Worm (Caenorhabditis elegans) whole organism, late embryonic: ENCODE data around the gene C05D11.8.
A peak's percentile ranks its signal among the peaks of the same experiment; 100 is the strongest.

Experiments
- C08G9.2 ChIP-seq: sonication (generic microtip); optimal IDR thresholded peaks from 2 replicates; lab custom pipeline; 2016; ENCODE audit warnings: mild to moderate bottlenecking, missing genetic modification characterization, moderate library complexity, missing compliant biosample characterization
- C38D4.7 ChIP-seq: fragments of 200-800 bp; sonication (Bioruptor generic); optimal IDR thresholded peaks from 2 replicates; lab custom pipeline; 2018; ENCODE audit warnings: mild to moderate bottlenecking, missing genetic modification characterization, moderate library complexity, missing compliant biosample characterization
- F13H6.1 ChIP-seq: sonication (generic microtip); optimal IDR thresholded peaks from 2 replicates; lab custom pipeline; 2016; ENCODE audit warnings: missing genetic modification characterization, missing compliant biosample characterization
- K09A11.1 ChIP-seq: sonication (generic microtip); optimal IDR thresholded peaks from 2 replicates; lab custom pipeline; 2017; ENCODE audit warnings: antibody characterized with exemption, mild to moderate bottlenecking, missing genetic modification characterization, missing compliant biosample characterization; ENCODE audit not compliant: insufficient read depth
- Y22D7AL.16 ChIP-seq: sonication (generic microtip); optimal IDR thresholded peaks from 2 replicates; lab custom pipeline; 2016; ENCODE audit warnings: missing genetic modification characterization, missing compliant biosample characterization
- ahr-1 ChIP-seq: sonication (generic microtip); optimal IDR thresholded peaks from 2 replicates; lab custom pipeline; 2016; ENCODE audit warnings: missing genetic modification characterization, missing compliant biosample characterization
- ama-1 ChIP-seq: fragments of 150-350 bp; optimal IDR thresholded peaks from 2 replicates; lab custom pipeline; 2014
- ceh-14 ChIP-seq: sonication (generic microtip); optimal IDR thresholded peaks from 2 replicates; lab custom pipeline; 2016; ENCODE audit warnings: missing genotype, missing genetic modification characterization, missing compliant biosample characterization
- ceh-18 ChIP-seq: sonication (generic microtip); optimal IDR thresholded peaks from 2 replicates; lab custom pipeline; 2016; ENCODE audit warnings: missing genetic modification characterization, missing compliant biosample characterization
- ceh-2 ChIP-seq: sonication (generic microtip); optimal IDR thresholded peaks from 2 replicates; lab custom pipeline; 2016; ENCODE audit warnings: missing genotype, missing genetic modification characterization, missing compliant biosample characterization
- ceh-22 ChIP-seq: sonication (generic microtip); optimal IDR thresholded peaks from 2 replicates; lab custom pipeline; 2017; ENCODE audit warnings: missing biosample characterization, missing genetic modification characterization
- ceh-24 ChIP-seq: sonication (generic microtip); optimal IDR thresholded peaks from 2 replicates; lab custom pipeline; 2016; ENCODE audit warnings: mild to moderate bottlenecking, missing genetic modification characterization, missing compliant biosample characterization
- ceh-31 ChIP-seq: sonication (generic microtip); optimal IDR thresholded peaks from 2 replicates; lab custom pipeline; 2016; ENCODE audit warnings: missing genetic modification characterization, missing compliant biosample characterization
- ceh-34 ChIP-seq: sonication (generic microtip); optimal IDR thresholded peaks from 2 replicates; lab custom pipeline; 2016; ENCODE audit warnings: mild to moderate bottlenecking, missing genetic modification characterization, missing compliant biosample characterization
- che-1 ChIP-seq: sonication (generic microtip); optimal IDR thresholded peaks from 2 replicates; lab custom pipeline; 2016; ENCODE audit warnings: mild to moderate bottlenecking, missing genetic modification characterization, missing compliant biosample characterization
- dve-1 ChIP-seq: sonication (generic microtip); optimal IDR thresholded peaks from 2 replicates; lab custom pipeline; 2017; ENCODE audit warnings: antibody characterized with exemption, mild to moderate bottlenecking, missing genetic modification characterization, missing compliant biosample characterization
- elt-2 ChIP-seq: sonication (generic microtip); optimal IDR thresholded peaks from 2 replicates; lab custom pipeline; 2016; ENCODE audit warnings: missing genetic modification reagents, missing genetic modification characterization, missing compliant biosample characterization
- ets-4 ChIP-seq: sonication (generic microtip); optimal IDR thresholded peaks from 2 replicates; lab custom pipeline; 2016; ENCODE audit warnings: missing genetic modification characterization, missing compliant biosample characterization
- eyg-1 ChIP-seq: sonication (generic microtip); optimal IDR thresholded peaks from 2 replicates; lab custom pipeline; 2016; ENCODE audit warnings: missing genotype, missing genetic modification characterization, missing compliant biosample characterization
- fax-1 ChIP-seq: sonication (generic microtip); optimal IDR thresholded peaks from 2 replicates; lab custom pipeline; 2016; ENCODE audit warnings: missing genotype, missing genetic modification characterization, missing compliant biosample characterization
- fkh-6 ChIP-seq: sonication (generic microtip); optimal IDR thresholded peaks from 2 replicates; lab custom pipeline; 2016; ENCODE audit warnings: missing genetic modification characterization, missing compliant biosample characterization
- gmeb-2 ChIP-seq: sonication (generic microtip); optimal IDR thresholded peaks from 2 replicates; lab custom pipeline; 2016; ENCODE audit warnings: missing genetic modification characterization, inconsistent platforms, missing compliant biosample characterization
- hlh-30 ChIP-seq: sonication (generic microtip); optimal IDR thresholded peaks from 2 replicates; lab custom pipeline; 2017; ENCODE audit warnings: antibody characterized with exemption, missing genetic modification characterization, missing compliant biosample characterization; ENCODE audit not compliant: insufficient read depth
- hlh-8 ChIP-seq: sonication (generic microtip); optimal IDR thresholded peaks from 2 replicates; lab custom pipeline; 2016; ENCODE audit warnings: missing genotype, missing genetic modification characterization, missing compliant biosample characterization
- mec-3 ChIP-seq: sonication (generic microtip); optimal IDR thresholded peaks from 2 replicates; lab custom pipeline; 2016; ENCODE audit warnings: borderline replicate concordance, missing genetic modification characterization, missing compliant biosample characterization
- nfya-1 ChIP-seq: sonication (generic microtip); optimal IDR thresholded peaks from 2 replicates; lab custom pipeline; 2017; ENCODE audit warnings: missing genetic modification characterization, mild to moderate bottlenecking, missing compliant biosample characterization, antibody characterized with exemption, moderate library complexity
- nhr-11 ChIP-seq: fragments of 150-350 bp; optimal IDR thresholded peaks from 2 replicates; lab custom pipeline; 2014; ENCODE audit warnings: missing biosample characterization, missing genetic modification characterization
- nhr-232 ChIP-seq: sonication (generic microtip); optimal IDR thresholded peaks from 2 replicates; lab custom pipeline; 2016; ENCODE audit warnings: missing genetic modification characterization, missing compliant biosample characterization
- pag-3 ChIP-seq: sonication (generic microtip); optimal IDR thresholded peaks from 2 replicates; lab custom pipeline; 2016; ENCODE audit warnings: missing compliant biosample characterization, missing genetic modification characterization, borderline replicate concordance
- pat-9 ChIP-seq: fragments of 200-800 bp; sonication (Bioruptor generic); optimal IDR thresholded peaks from 2 replicates; lab custom pipeline; 2018; ENCODE audit warnings: mild to moderate bottlenecking, missing genetic modification characterization, moderate library complexity, missing compliant biosample characterization
- pha-4 ChIP-seq: fragments of 150-350 bp; optimal IDR thresholded peaks from 2 replicates; lab custom pipeline; 2018; ENCODE audit warnings: missing biosample characterization, missing genetic modification reagents, missing genetic modification characterization
- pqm-1 ChIP-seq: sonication (generic microtip); optimal IDR thresholded peaks from 2 replicates; lab custom pipeline; 2016; ENCODE audit warnings: missing genetic modification characterization, missing compliant biosample characterization
- pros-1 ChIP-seq: fragments of 150-350 bp; optimal IDR thresholded peaks from 2 replicates; lab custom pipeline; 2014; ENCODE audit warnings: missing biosample characterization, missing genetic modification reagents, missing genetic modification characterization
- ref-2 ChIP-seq: sonication (generic microtip); optimal IDR thresholded peaks from 2 replicates; lab custom pipeline; 2016; ENCODE audit warnings: missing genetic modification characterization, missing compliant biosample characterization
- rnt-1 ChIP-seq: sonication (generic microtip); optimal IDR thresholded peaks from 2 replicates; lab custom pipeline; 2016; ENCODE audit warnings: missing genetic modification characterization, missing compliant biosample characterization
- sdc-2 ChIP-seq: sonication (generic microtip); optimal IDR thresholded peaks from 2 replicates; lab custom pipeline; 2016; ENCODE audit warnings: missing genotype, missing genetic modification characterization, missing compliant biosample characterization
- sox-2 ChIP-seq: fragments of 200-800 bp; sonication (Bioruptor generic); IDR thresholded peaks from 2 replicates; pipeline ENCODE4 v1.3.6; 2022; ENCODE audit warnings: missing genetic modification reagents, missing genetic modification characterization, missing compliant biosample characterization
- sox-4 ChIP-seq: sonication (generic microtip); optimal IDR thresholded peaks from 2 replicates; lab custom pipeline; 2017; ENCODE audit warnings: mild to moderate bottlenecking, missing genetic modification characterization, inconsistent platforms, missing compliant biosample characterization
- tbx-2 ChIP-seq: sonication (generic microtip); optimal IDR thresholded peaks from 2 replicates; lab custom pipeline; 2016; ENCODE audit warnings: missing genetic modification characterization, missing compliant biosample characterization
- tbx-7 ChIP-seq: sonication (generic microtip); optimal IDR thresholded peaks from 2 replicates; lab custom pipeline; 2016; ENCODE audit warnings: missing genotype, missing genetic modification characterization, missing compliant biosample characterization
- unc-3 ChIP-seq, 2 experiments: fragments of 200-800 bp in 1 of 2; sonication (Bioruptor generic) in 1 of 2; sonication (generic microtip) in 1 of 2; conservative IDR thresholded peaks in 1 of 2; optimal IDR thresholded peaks in 1 of 2; 2 replicates each; pipeline versions ENCODE4 v1.3.6 to Lab custom; 2016 to 2022; ENCODE audit warnings: missing compliant biosample characterization in 2 of 2, missing genetic modification characterization in 2 of 2, missing genetic modification reagents in 1 of 2
- unc-55 ChIP-seq: sonication (generic microtip); optimal IDR thresholded peaks from 2 replicates; lab custom pipeline; 2017; ENCODE audit warnings: missing biosample characterization, missing genetic modification reagents, missing genetic modification characterization
- ztf-16 ChIP-seq: sonication (generic microtip); optimal IDR thresholded peaks from 2 replicates; lab custom pipeline; 2017; ENCODE audit warnings: missing genetic modification characterization, missing compliant biosample characterization

The C05D11.8 gene

DNA sequence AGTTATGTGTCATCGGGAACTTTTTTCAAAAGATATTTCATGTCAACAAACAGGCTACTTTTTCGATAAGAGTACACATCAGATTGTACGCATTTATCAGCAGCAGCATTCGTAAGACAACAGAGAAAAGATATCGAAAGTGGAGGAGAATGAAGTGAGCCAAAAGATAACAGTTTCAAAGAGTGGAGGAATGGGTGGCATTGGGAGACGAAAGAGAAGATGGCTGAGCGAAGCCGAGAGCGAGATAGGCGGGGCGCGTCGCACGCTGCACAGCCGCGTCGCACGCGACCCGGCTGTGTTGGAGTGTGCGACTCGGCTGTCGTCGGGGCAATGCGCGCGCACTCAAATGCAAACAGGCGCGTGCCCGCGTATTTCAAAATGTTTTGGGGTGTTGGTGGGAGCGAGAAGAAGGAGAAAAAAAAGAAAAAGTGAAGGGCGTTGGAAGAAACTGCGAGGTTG lies 37.0 kb upstream of the C05D11.8 start:
- TF ChIP-seq ref-2 (tag; lab: Kevin White, UChicago) (peak; percentile 28), ceh-22 (tag; lab: Kevin White, UChicago) (no peak), ceh-14 (tag; lab: Kevin White, UChicago) (peak; percentile 24), Y22D7AL.16 (peak; percentile 34), F13H6.1 (peak; percentile 5), ahr-1 (tag; lab: Kevin White, UChicago) (no peak), fax-1 (tag; lab: Kevin White, UChicago) (no peak), ceh-2 (tag; lab: Kevin White, UChicago) (peak; percentile 47), tbx-2 (peak; percentile 74), dve-1 (peak; percentile 14), K09A11.1 (tag; lab: Kevin White, UChicago) (no peak), unc-3 (GFP tag; conservative IDR thresholded peaks at IDR 0.05; lab: Robert Waterston, UW) (peak; percentile 41; the same call in 1 of the 2 replicates), unc-3 (tag; optimal IDR thresholded peaks at IDR 0.05; lab: Kevin White, UChicago) (no peak), sdc-2 (peak; percentile 5), ets-4 (tag; lab: Kevin White, UChicago) (peak; percentile 78), elt-2 (tag; lab: Kevin White, UChicago) (peak; percentile 98), nhr-11 (tag; lab: Kevin White, UChicago) (no peak), tbx-7 (no peak), pat-9 (tag; lab: Kevin White, UChicago) (peak; percentile 15), nfya-1 (tag; lab: Kevin White, UChicago) (peak; percentile 90), ceh-34 (tag; lab: Kevin White, UChicago) (peak; percentile 39), ceh-18 (tag; lab: Kevin White, UChicago) (peak; percentile 83), pha-4 (tag; lab: Kevin White, UChicago) (no peak), hlh-30 (peak; percentile 68), pqm-1 (tag; lab: Kevin White, UChicago) (peak; percentile 5), pros-1 (tag; lab: Kevin White, UChicago) (peak; percentile 71), hlh-8 (peak; percentile 15), gmeb-2 (no peak), eyg-1 (tag; lab: Kevin White, UChicago) (peak; percentile 32), ceh-31 (peak; percentile 75), unc-55 (GFP tag; lab: Kevin White, UChicago) (peak; percentile 28), C08G9.2 (tag; lab: Kevin White, UChicago) (peak; percentile 18), rnt-1 (tag; lab: Kevin White, UChicago) (peak; percentile 31)

DNA sequence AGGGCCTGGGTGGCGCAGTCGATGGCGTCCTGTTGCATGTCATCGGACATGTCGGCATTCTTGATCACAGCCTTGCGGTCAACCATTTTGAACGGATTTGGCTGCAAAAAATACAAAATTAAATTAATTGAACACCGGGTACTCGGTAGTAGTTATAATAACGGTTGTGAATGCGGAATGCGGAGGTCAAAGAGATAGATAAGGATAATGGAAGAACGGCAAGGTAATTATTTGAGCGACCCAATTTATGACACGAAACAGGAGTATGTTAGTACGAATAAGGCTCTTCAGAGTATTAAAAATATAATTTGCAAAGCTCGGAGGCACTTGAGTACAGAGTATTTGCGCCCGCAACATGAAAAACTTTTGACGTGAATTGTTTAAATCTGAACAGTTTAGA lies 36.6 kb upstream of the C05D11.8 start, which contains the start of gene dlc-1:
Gene dlc-1 (minus strand): TSS at position 101 of the 400 bp plus-strand sequence.
- TF ChIP-seq C08G9.2 (tag; lab: Kevin White, UChicago) (no peak), pag-3 (tag; lab: Kevin White, UChicago) (no peak), eyg-1 (tag; lab: Kevin White, UChicago) (no peak), gmeb-2 (no peak), fkh-6 (no peak), ztf-16 (tag; lab: Kevin White, UChicago) (no peak), ahr-1 (tag; lab: Kevin White, UChicago) (no peak), sox-4 (tag; lab: Kevin White, UChicago) (no peak), nfya-1 (tag; lab: Kevin White, UChicago) (no peak)

DNA sequence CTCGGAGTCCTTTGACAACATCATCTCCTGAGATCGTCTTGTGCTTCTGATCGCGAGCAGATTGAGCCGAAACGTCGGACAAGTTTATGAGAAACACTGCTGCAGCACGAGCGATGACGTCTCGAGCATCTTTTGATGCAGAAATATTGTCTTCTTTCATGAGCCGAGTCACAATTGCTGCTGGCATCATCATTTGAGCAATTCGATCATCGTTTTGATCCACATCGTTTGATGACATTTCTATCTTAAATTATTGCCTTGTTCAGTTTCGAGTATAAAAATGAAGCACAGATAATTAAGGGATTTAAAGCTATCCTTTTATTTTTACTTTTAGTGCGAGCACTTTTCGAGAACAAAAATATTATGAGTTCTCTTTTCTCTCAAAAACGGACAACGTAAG lies 35.5 kb upstream of the C05D11.8 start, which contains the start of gene T26A5.8:
Gene T26A5.8 (minus strand): TSS at position 247 of the 400 bp plus-strand sequence.
- TF ChIP-seq sox-2 (no peak), F13H6.1 (no peak), C38D4.7 (GFP tag; lab: Kevin White, UChicago) (no peak), ama-1 (lab: Kevin White, UChicago) (no peak), ceh-2 (tag; lab: Kevin White, UChicago) (no peak), pqm-1 (tag; lab: Kevin White, UChicago) (no peak), mec-3 (no peak), che-1 (tag; lab: Kevin White, UChicago) (no peak), pag-3 (tag; lab: Kevin White, UChicago) (no peak), sox-4 (tag; lab: Kevin White, UChicago) (no peak), ceh-24 (tag; lab: Kevin White, UChicago) (no peak), nfya-1 (tag; lab: Kevin White, UChicago) (no peak), nhr-232 (tag; lab: Kevin White, UChicago) (no peak), eyg-1 (tag; lab: Kevin White, UChicago) (no peak), elt-2 (tag; lab: Kevin White, UChicago) (no peak), rnt-1 (tag; lab: Kevin White, UChicago) (no peak), tbx-2 (no peak), ceh-14 (tag; lab: Kevin White, UChicago) (no peak), pros-1 (tag; lab: Kevin White, UChicago) (no peak)
